Worm (Caenorhabditis elegans) whole organism, L1 larva: Measurements from ENCODE around the gene M195.2.
A peak's percentile ranks its signal among the peaks of the same experiment; 100 is the strongest.

Experiments used
- C04F5.9 ChIP-seq: sonication (generic microtip); optimal IDR thresholded peaks from 2 replicates; lab custom pipeline; 2016; ENCODE audit warnings: missing genetic modification characterization, missing compliant biosample characterization
- Y116A8C.19 ChIP-seq: sonication (generic microtip); optimal IDR thresholded peaks from 2 replicates; lab custom pipeline; 2016; ENCODE audit warnings: missing compliant biosample characterization, missing genetic modification characterization, borderline replicate concordance
- aha-1 ChIP-seq: fragments of 150-350 bp; optimal IDR thresholded peaks from 2 replicates; lab custom pipeline; 2014; ENCODE audit warnings: missing biosample characterization, missing genetic modification characterization
- aly-2 ChIP-seq: fragments of 150-350 bp; optimal IDR thresholded peaks from 2 replicates; lab custom pipeline; 2014; ENCODE audit warnings: missing biosample characterization, missing genetic modification characterization
- blmp-1 ChIP-seq: fragments of 150-350 bp; optimal IDR thresholded peaks from 2 replicates; lab custom pipeline; 2014; ENCODE audit warnings: missing biosample characterization, missing genetic modification characterization
- ceh-63 ChIP-seq: fragments of 200-800 bp; sonication (Bioruptor generic); optimal IDR thresholded peaks from 2 replicates; lab custom pipeline; 2018; ENCODE audit warnings: mild to moderate bottlenecking, missing genetic modification characterization, missing compliant biosample characterization
- ceh-8 ChIP-seq: fragments of 200-800 bp; sonication (Bioruptor generic); optimal IDR thresholded peaks from 2 replicates; lab custom pipeline; 2018; ENCODE audit warnings: mild to moderate bottlenecking, missing genetic modification characterization, moderate library complexity, missing compliant biosample characterization
- ceh-82 ChIP-seq, 3 experiments: fragments of 150-350 bp in 1 of 3; sonication (generic microtip) in 2 of 3; optimal IDR thresholded peaks; 2 replicates each; lab custom pipeline; 2014 to 2017; ENCODE audit warnings: missing biosample characterization in 3 of 3, missing genetic modification characterization in 3 of 3
- ces-1 ChIP-seq: fragments of 150-350 bp; optimal IDR thresholded peaks from 2 replicates; lab custom pipeline; 2014; ENCODE audit warnings: missing biosample characterization, missing genetic modification reagents, missing genetic modification characterization
- dpl-1 ChIP-seq, 3 experiments: fragments of 150-350 bp in 2 of 3; sonication (generic microtip) in 1 of 3; optimal IDR thresholded peaks; 2 replicates each; lab custom pipeline; 2014 to 2017; ENCODE audit warnings: missing biosample characterization in 3 of 3, missing genetic modification characterization in 3 of 3, missing genetic modification reagents in 3 of 3
- efl-3 ChIP-seq: fragments of 200-800 bp; sonication (Bioruptor generic); optimal IDR thresholded peaks from 2 replicates; lab custom pipeline; 2018; ENCODE audit warnings: mild to moderate bottlenecking, missing genetic modification characterization, missing compliant biosample characterization
- egl-27 ChIP-seq, 2 experiments: fragments of 150-350 bp in 1 of 2; sonication (generic microtip); optimal IDR thresholded peaks; 3 replicates each; lab custom pipeline; 2017 to 2018; ENCODE audit warnings: missing biosample characterization in 2 of 2, missing genetic modification characterization in 2 of 2, missing genetic modification reagents in 2 of 2
- elt-2 ChIP-seq: sonication (generic microtip); optimal IDR thresholded peaks from 2 replicates; lab custom pipeline; 2016; ENCODE audit warnings: missing genetic modification characterization, mild to moderate bottlenecking, inconsistent platforms, missing compliant biosample characterization, missing genetic modification reagents
- ets-5 ChIP-seq: fragments of 200-800 bp; sonication (Bioruptor generic); IDR thresholded peaks from 2 replicates; pipeline ENCODE4 v1.3.6; 2022; ENCODE audit warnings: missing genetic modification characterization, missing compliant biosample characterization
- fkh-8 ChIP-seq: sonication (generic microtip); optimal IDR thresholded peaks from 2 replicates; lab custom pipeline; 2016; ENCODE audit warnings: mild to moderate bottlenecking, missing genetic modification characterization, missing compliant biosample characterization
- grh-1 ChIP-seq: fragments of 200-800 bp; sonication (Bioruptor generic); IDR thresholded peaks from 2 replicates; pipeline ENCODE4 v1.3.6; 2022; ENCODE audit warnings: missing genetic modification reagents, missing genetic modification characterization, missing compliant biosample characterization
- hpl-2 ChIP-seq: fragments of 150-350 bp; optimal IDR thresholded peaks from 2 replicates; lab custom pipeline; 2014; ENCODE audit warnings: missing biosample characterization, missing genetic modification reagents, missing genetic modification characterization
- irx-1 ChIP-seq: sonication (generic microtip); optimal IDR thresholded peaks from 2 replicates; lab custom pipeline; 2016; ENCODE audit warnings: missing genetic modification characterization, missing compliant biosample characterization
- isw-1 ChIP-seq: fragments of 200-800 bp; sonication (Bioruptor generic); IDR thresholded peaks from 2 replicates; pipeline ENCODE4 v1.3.6; 2022; ENCODE audit warnings: missing genetic modification characterization, missing compliant biosample characterization
- jun-1 ChIP-seq: fragments of 150-350 bp; optimal IDR thresholded peaks from 2 replicates; lab custom pipeline; 2014; ENCODE audit warnings: missing biosample characterization, missing genetic modification reagents, missing genetic modification characterization
- lin-13 ChIP-seq: fragments of 150-350 bp; optimal IDR thresholded peaks from 2 replicates; lab custom pipeline; 2014; ENCODE audit warnings: missing biosample characterization, missing genetic modification reagents, missing genetic modification characterization
- lin-15B ChIP-seq: fragments of 150-350 bp; sonication (generic microtip); optimal IDR thresholded peaks from 3 replicates; lab custom pipeline; 2014; ENCODE audit warnings: missing biosample characterization, missing genetic modification characterization
- lin-35 ChIP-seq, 2 experiments: fragments of 150-350 bp; optimal IDR thresholded peaks; 2 replicates each; lab custom pipeline; 2014; ENCODE audit warnings: missing biosample characterization in 2 of 2, missing genetic modification characterization in 2 of 2, missing genetic modification reagents in 2 of 2
- lin-39 ChIP-seq: fragments of 150-350 bp; optimal IDR thresholded peaks from 2 replicates; lab custom pipeline; 2014; ENCODE audit warnings: missing biosample characterization, missing genetic modification reagents, missing genetic modification characterization
- lir-3 ChIP-seq: sonication (generic microtip); optimal IDR thresholded peaks from 2 replicates; lab custom pipeline; 2016; ENCODE audit warnings: mild to moderate bottlenecking, missing genetic modification characterization, moderate library complexity, missing compliant biosample characterization; ENCODE audit not compliant: poor library complexity
- lsy-2 ChIP-seq, 2 experiments: fragments of 150-350 bp; optimal IDR thresholded peaks; 2 replicates each; lab custom pipeline; 2014; ENCODE audit warnings: missing biosample characterization in 2 of 2, missing genetic modification characterization in 2 of 2
- mdl-1 ChIP-seq, 2 experiments: fragments of 150-350 bp; optimal IDR thresholded peaks; 2 replicates each; lab custom pipeline; 2014 to 2017; ENCODE audit warnings: missing biosample characterization in 2 of 2, missing genetic modification characterization in 2 of 2, inconsistent platforms in 1 of 2
- mep-1 ChIP-seq: fragments of 150-350 bp; optimal IDR thresholded peaks from 2 replicates; lab custom pipeline; 2014; ENCODE audit warnings: missing biosample characterization, missing genetic modification characterization
- nhr-11 ChIP-seq: fragments of 150-350 bp; optimal IDR thresholded peaks from 2 replicates; lab custom pipeline; 2014; ENCODE audit warnings: missing biosample characterization, missing genetic modification characterization
- nhr-19 ChIP-seq: fragments of 200-800 bp; sonication (Bioruptor generic); conservative IDR thresholded peaks from 2 replicates; pipeline ENCODE4 v1.3.6; 2022; ENCODE audit warnings: missing genetic modification characterization, missing compliant biosample characterization
- nhr-28 ChIP-seq: fragments of 150-350 bp; optimal IDR thresholded peaks from 2 replicates; lab custom pipeline; 2014; ENCODE audit warnings: missing biosample characterization, missing genetic modification characterization
- nhr-47 ChIP-seq: sonication (generic microtip); optimal IDR thresholded peaks from 2 replicates; lab custom pipeline; 2016; ENCODE audit warnings: mild to moderate bottlenecking, missing genetic modification characterization, moderate library complexity, missing compliant biosample characterization
- nhr-76 ChIP-seq: sonication (generic microtip); optimal IDR thresholded peaks from 2 replicates; lab custom pipeline; 2017; ENCODE audit warnings: missing biosample characterization, missing genetic modification characterization
- nhr-77 ChIP-seq: fragments of 150-350 bp; optimal IDR thresholded peaks from 2 replicates; lab custom pipeline; 2014; ENCODE audit warnings: missing biosample characterization, missing genetic modification characterization
- nhr-84 ChIP-seq: sonication (generic microtip); optimal IDR thresholded peaks from 2 replicates; lab custom pipeline; 2017; ENCODE audit warnings: missing biosample characterization, missing genetic modification characterization
- nhr-85 ChIP-seq: sonication (generic microtip); peaks from one replicate; lab custom pipeline; 2016; ENCODE audit warnings: missing genetic modification characterization, inconsistent platforms, missing compliant biosample characterization
- pag-3 ChIP-seq: sonication (generic microtip); optimal IDR thresholded peaks from 2 replicates; lab custom pipeline; 2017; ENCODE audit warnings: missing genetic modification characterization, mild to moderate bottlenecking, missing compliant biosample characterization, antibody characterized with exemption, borderline replicate concordance; ENCODE audit not compliant: insufficient read depth
- pax-3 ChIP-seq: fragments of 200-800 bp; sonication (Bioruptor generic); optimal IDR thresholded peaks from 2 replicates; lab custom pipeline; 2018; ENCODE audit warnings: mild to moderate bottlenecking, missing genetic modification characterization, moderate library complexity, missing compliant biosample characterization
- rnt-1 ChIP-seq: sonication (generic microtip); optimal IDR thresholded peaks from 2 replicates; lab custom pipeline; 2016; ENCODE audit warnings: mild to moderate bottlenecking, missing genetic modification characterization, moderate library complexity, missing compliant biosample characterization
- snpc-4 ChIP-seq: fragments of 150-350 bp; optimal IDR thresholded peaks from 2 replicates; lab custom pipeline; 2014; ENCODE audit warnings: missing biosample characterization, missing genetic modification characterization
- sup-37 ChIP-seq: fragments of 200-800 bp; sonication (Bioruptor generic); optimal IDR thresholded peaks from 2 replicates; lab custom pipeline; 2018; ENCODE audit warnings: mild to moderate bottlenecking, missing genetic modification characterization, missing compliant biosample characterization
- swsn-7 ChIP-seq: sonication (generic microtip); optimal IDR thresholded peaks from 2 replicates; lab custom pipeline; 2016; ENCODE audit warnings: missing genetic modification characterization, missing compliant biosample characterization
- unc-30 ChIP-seq: sonication (generic microtip); optimal IDR thresholded peaks from 2 replicates; lab custom pipeline; 2017; ENCODE audit warnings: missing biosample characterization, missing genetic modification characterization
- unc-62 ChIP-seq: fragments of 150-350 bp; optimal IDR thresholded peaks from 2 replicates; lab custom pipeline; 2014; ENCODE audit warnings: missing biosample characterization, missing genetic modification reagents, missing genetic modification characterization
- unc-86 ChIP-seq: sonication (generic microtip); optimal IDR thresholded peaks from 2 replicates; lab custom pipeline; 2016; ENCODE audit warnings: missing genetic modification characterization, missing compliant biosample characterization
- zip-4 ChIP-seq: fragments of 200-800 bp; sonication (Bioruptor generic); optimal IDR thresholded peaks from 2 replicates; lab custom pipeline; 2018; ENCODE audit warnings: mild to moderate bottlenecking, missing genetic modification characterization, moderate library complexity, missing compliant biosample characterization
- ztf-4 ChIP-seq: fragments of 150-350 bp; optimal IDR thresholded peaks from 2 replicates; lab custom pipeline; 2014; ENCODE audit warnings: missing biosample characterization, missing genetic modification characterization

M195.2 gene

ce11 chrII:8377722-8378121 lies 17.2 kb downstream of the M195.2 start:
- TF ChIP-seq efl-3 (GFP tag; lab: Kevin White, UChicago) = no peak
- TF ChIP-seq zip-4 = no peak
- no peak for TF ChIP-seq fkh-8 (tag; lab: Kevin White, UChicago)
- TF ChIP-seq sup-37 = no peak
- no peak for TF ChIP-seq lin-35 (GFP tag; optimal IDR thresholded peaks at IDR 0.05; lab: Kevin White, UChicago)
- TF ChIP-seq pax-3 = no peak
- TF ChIP-seq C04F5.9 (tag; lab: Kevin White, UChicago) = no peak
- TF ChIP-seq jun-1 (tag; lab: Kevin White, UChicago) = no peak
- no peak for TF ChIP-seq nhr-19 (GFP tag; lab: Robert Waterston, UW)
- TF ChIP-seq snpc-4 (tag; lab: Kevin White, UChicago) = no peak
- no peak for TF ChIP-seq egl-27 (tag; optimal IDR thresholded peaks at IDR 0.05; lab: Kevin White, UChicago)
- no peak for TF ChIP-seq nhr-84 (tag; lab: Kevin White, UChicago)
- TF ChIP-seq nhr-28 (tag; lab: Kevin White, UChicago) = no peak
- no peak for TF ChIP-seq lin-39
- TF ChIP-seq lir-3 (tag; lab: Kevin White, UChicago) = no peak

ce11 chrII:8380188-8380587 lies 19.6 kb downstream of the M195.2 start:
- TF ChIP-seq ces-1 (GFP tag; lab: Kevin White, UChicago) (no peak), unc-62 (no peak), lin-35 (GFP tag; optimal IDR thresholded peaks at IDR 0.05; lab: Kevin White, UChicago) (no peak), C04F5.9 (tag; lab: Kevin White, UChicago) (no peak), blmp-1 (tag; lab: Kevin White, UChicago) (peak; percentile 18)

ce11 chrII:8381197-8381596 lies 20.6 kb downstream of the M195.2 start, which contains the start of gene F49E12.12:
F49E12.12 (plus strand) TSS chrII:8381497.
- TF ChIP-seq nhr-85 (tag; lab: Kevin White, UChicago) = no peak
- TF ChIP-seq sup-37 = no peak
- no peak for TF ChIP-seq nhr-76
- TF ChIP-seq isw-1 (GFP tag; lab: Robert Waterston, UW) = no peak
- no peak for TF ChIP-seq ces-1 (GFP tag; lab: Kevin White, UChicago)
- TF ChIP-seq jun-1 (tag; lab: Kevin White, UChicago) = no peak
- no peak for TF ChIP-seq ceh-63 (GFP tag; lab: Kevin White, UChicago)
- TF ChIP-seq irx-1 (tag; lab: Kevin White, UChicago) = no peak
- no peak for TF ChIP-seq snpc-4 (tag; lab: Kevin White, UChicago)
- no peak for TF ChIP-seq rnt-1
- TF ChIP-seq elt-2 (tag; lab: Kevin White, UChicago) = no peak
- TF ChIP-seq blmp-1 (tag; lab: Kevin White, UChicago) = no peak
- TF ChIP-seq unc-86 (tag; lab: Kevin White, UChicago) = no peak

DNA sequence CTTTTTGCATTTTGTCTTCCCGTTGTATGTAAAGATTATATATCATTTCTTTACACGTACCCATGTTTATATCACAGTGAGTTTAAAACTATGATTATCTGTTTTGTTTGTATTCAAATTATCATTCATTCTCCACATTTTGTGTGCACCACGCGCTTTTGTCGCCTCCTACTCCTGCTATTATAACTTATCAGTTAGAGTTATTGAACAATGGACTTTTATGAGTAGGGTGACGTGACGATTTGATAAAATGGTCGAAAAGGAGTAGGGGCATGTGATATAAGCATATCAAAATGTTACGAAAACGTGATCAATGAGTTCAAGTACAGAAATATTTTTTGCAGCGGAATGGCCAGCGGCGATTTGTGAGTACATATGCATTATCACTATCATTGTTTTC lies 22.3 kb downstream of the M195.2 start:
- TF ChIP-seq lsy-2 (tag; optimal IDR thresholded peaks at IDR 0.05; lab: Kevin White, UChicago) = peak in 1 of 2 experiments; percentile 29
- TF ChIP-seq mdl-1 (tag; optimal IDR thresholded peaks at IDR 0.05; lab: Kevin White, UChicago) = peak in 1 of 2 experiments; percentile 35
- TF ChIP-seq lin-35 (GFP tag; optimal IDR thresholded peaks at IDR 0.05; lab: Kevin White, UChicago) = peak in 1 of 2 experiments; percentile 61
- no peak for TF ChIP-seq hpl-2
- no peak for TF ChIP-seq ets-5 (GFP tag; lab: Robert Waterston, UW)
- TF ChIP-seq ztf-4 = no peak
- no peak for TF ChIP-seq nhr-47 (tag; lab: Kevin White, UChicago)
- no peak for TF ChIP-seq pag-3
- TF ChIP-seq swsn-7 (tag; lab: Kevin White, UChicago) = no peak
- no peak for TF ChIP-seq lin-13 (GFP tag; lab: Kevin White, UChicago)
- no peak for TF ChIP-seq nhr-77
- no peak for TF ChIP-seq aha-1
- no peak for TF ChIP-seq zip-4
- no peak for TF ChIP-seq ceh-82 (tag; optimal IDR thresholded peaks at IDR 0.05; lab: Kevin White, UChicago)
- no peak for TF ChIP-seq lin-15B (tag; lab: Kevin White, UChicago)
- no peak for TF ChIP-seq mep-1 (tag; lab: Kevin White, UChicago)
- TF ChIP-seq Y116A8C.19 (tag; lab: Kevin White, UChicago) = no peak
- TF ChIP-seq ceh-8 (GFP tag; lab: Kevin White, UChicago) = no peak
- peak; percentile 2 for TF ChIP-seq pax-3
- TF ChIP-seq dpl-1 (GFP tag; optimal IDR thresholded peaks at IDR 0.05; lab: Kevin White, UChicago) = no peak
- no peak for TF ChIP-seq unc-30
- TF ChIP-seq blmp-1 (tag; lab: Kevin White, UChicago) = no peak
- TF ChIP-seq unc-62 = no peak
- no peak for TF ChIP-seq aly-2 (tag; lab: Kevin White, UChicago)
- no peak for TF ChIP-seq grh-1 (GFP tag; lab: Robert Waterston, UW)
- no peak for TF ChIP-seq nhr-11
